Worm (Caenorhabditis elegans) whole organism, L1 larva: ENCODE data around the gene cpt-4.

ENCODE experiments used
- C16A3.4 ChIP-seq: fragments of 150-350 bp; optimal IDR thresholded peaks from 2 replicates; lab custom pipeline; 2014; ENCODE audit warnings: missing biosample characterization, missing genetic modification characterization
- ceh-63 ChIP-seq: fragments of 200-800 bp; sonication (Bioruptor generic); optimal IDR thresholded peaks from 2 replicates; lab custom pipeline; 2018; ENCODE audit warnings: mild to moderate bottlenecking, missing genetic modification characterization, missing compliant biosample characterization
- efl-1 ChIP-seq, 4 experiments: fragments of 150-350 bp; optimal IDR thresholded peaks in 3 of 4; peaks in 1 of 4; 1 replicate in 1 of 4; 2 replicates in 3 of 4; lab custom pipeline; 2014; ENCODE audit warnings: missing biosample characterization in 2 of 4, missing genetic modification characterization in 2 of 4, missing genetic modification reagents in 2 of 4
- fkh-8 ChIP-seq: sonication (generic microtip); optimal IDR thresholded peaks from 2 replicates; lab custom pipeline; 2016; ENCODE audit warnings: mild to moderate bottlenecking, missing genetic modification characterization, missing compliant biosample characterization
- hlh-17 ChIP-seq: fragments of 200-800 bp; sonication (Bioruptor generic); optimal IDR thresholded peaks from 2 replicates; lab custom pipeline; 2018; ENCODE audit warnings: missing genetic modification characterization, mild to moderate bottlenecking, missing compliant biosample characterization, moderate library complexity, borderline replicate concordance
- isw-1 ChIP-seq: fragments of 200-800 bp; sonication (Bioruptor generic); IDR thresholded peaks from 2 replicates; pipeline ENCODE4 v1.3.6; 2022; ENCODE audit warnings: missing genetic modification characterization, missing compliant biosample characterization
- lin-15B ChIP-seq: fragments of 150-350 bp; sonication (generic microtip); optimal IDR thresholded peaks from 3 replicates; lab custom pipeline; 2014; ENCODE audit warnings: missing biosample characterization, missing genetic modification characterization
- nhr-11 ChIP-seq: fragments of 150-350 bp; optimal IDR thresholded peaks from 2 replicates; lab custom pipeline; 2014; ENCODE audit warnings: missing biosample characterization, missing genetic modification characterization
- nhr-237 ChIP-seq: fragments of 150-350 bp; optimal IDR thresholded peaks from 2 replicates; lab custom pipeline; 2014; ENCODE audit warnings: missing biosample characterization, missing genetic modification characterization
- nhr-47 ChIP-seq: sonication (generic microtip); optimal IDR thresholded peaks from 2 replicates; lab custom pipeline; 2016; ENCODE audit warnings: mild to moderate bottlenecking, missing genetic modification characterization, moderate library complexity, missing compliant biosample characterization
- nhr-71 ChIP-seq: sonication (generic microtip); optimal IDR thresholded peaks from 2 replicates; lab custom pipeline; 2016; ENCODE audit warnings: mild to moderate bottlenecking, missing genetic modification characterization, moderate library complexity, missing compliant biosample characterization
- nhr-76 ChIP-seq: sonication (generic microtip); optimal IDR thresholded peaks from 2 replicates; lab custom pipeline; 2017; ENCODE audit warnings: missing biosample characterization, missing genetic modification characterization
- pag-3 ChIP-seq: sonication (generic microtip); optimal IDR thresholded peaks from 2 replicates; lab custom pipeline; 2017; ENCODE audit warnings: missing genetic modification characterization, mild to moderate bottlenecking, missing compliant biosample characterization, antibody characterized with exemption, borderline replicate concordance; ENCODE audit not compliant: insufficient read depth
- pqm-1 ChIP-seq: sonication (generic microtip); optimal IDR thresholded peaks from 3 replicates; lab custom pipeline; 2017; ENCODE audit warnings: missing biosample characterization, missing genetic modification characterization
- sox-4 ChIP-seq: sonication (generic microtip); optimal IDR thresholded peaks from 2 replicates; lab custom pipeline; 2016; ENCODE audit warnings: missing genetic modification characterization, missing compliant biosample characterization
- swsn-7 ChIP-seq: sonication (generic microtip); optimal IDR thresholded peaks from 2 replicates; lab custom pipeline; 2016; ENCODE audit warnings: missing genetic modification characterization, missing compliant biosample characterization
- tbx-2 ChIP-seq: sonication (generic microtip); optimal IDR thresholded peaks from 2 replicates; lab custom pipeline; 2016; ENCODE audit warnings: missing genetic modification characterization, missing compliant biosample characterization
- unc-130 ChIP-seq: fragments of 150-350 bp; optimal IDR thresholded peaks from 2 replicates; lab custom pipeline; 2017; ENCODE audit warnings: missing biosample characterization, missing genetic modification characterization, inconsistent platforms
- unc-62 ChIP-seq: fragments of 150-350 bp; optimal IDR thresholded peaks from 2 replicates; lab custom pipeline; 2014; ENCODE audit warnings: missing biosample characterization, missing genetic modification reagents, missing genetic modification characterization
- unc-98 ChIP-seq: fragments of 200-800 bp; sonication (Bioruptor generic); IDR thresholded peaks from 2 replicates; pipeline ENCODE4 v1.3.6; 2022; ENCODE audit warnings: missing genetic modification characterization, missing compliant biosample characterization
- zip-4 ChIP-seq: fragments of 200-800 bp; sonication (Bioruptor generic); optimal IDR thresholded peaks from 2 replicates; lab custom pipeline; 2018; ENCODE audit warnings: mild to moderate bottlenecking, missing genetic modification characterization, moderate library complexity, missing compliant biosample characterization

cpt-4 gene

ce11 chrV:4977539-4977938, 50.0 kb downstream of the cpt-4 start:
- no peak for TF ChIP-seq unc-130 (tag; lab: Kevin White, UChicago)
- peak; percentile 67 for TF ChIP-seq fkh-8
- TF ChIP-seq nhr-11 (tag; lab: Kevin White, UChicago) = peak; percentile 7
- peak; percentile 67 for TF ChIP-seq sox-4

ce11 chrV:4975140-4975539, 52.4 kb downstream of the cpt-4 start, which contains the start of gene F26G5.1:
Gene F26G5.1 (plus strand): TSS chrV:4975478.
- TF ChIP-seq nhr-47 (tag; lab: Kevin White, UChicago) (no peak), fkh-8 (no peak), zip-4 (GFP tag; lab: Kevin White, UChicago) (no peak), swsn-7 (tag; lab: Kevin White, UChicago) (no peak), hlh-17 (GFP tag; lab: Kevin White, UChicago) (no peak), nhr-76 (tag; lab: Kevin White, UChicago) (no peak), pqm-1 (tag; lab: Kevin White, UChicago) (no peak), unc-98 (GFP tag; lab: Robert Waterston, UW) (no peak), efl-1 (optimal IDR thresholded peaks at IDR 0.05; lab: Kevin White, UChicago) (no peak), efl-1 (GFP tag; optimal IDR thresholded peaks at IDR 0.05 in 1 of 2; lab: Kevin White, UChicago) (no peak), pag-3 (tag; lab: Kevin White, UChicago) (no peak), nhr-237 (tag; lab: Kevin White, UChicago) (no peak), lin-15B (tag; lab: Kevin White, UChicago) (no peak), tbx-2 (tag; lab: Kevin White, UChicago) (no peak), isw-1 (GFP tag; lab: Robert Waterston, UW) (no peak)

ce11 chrV:4974677-4975076, 52.8 kb downstream of the cpt-4 start, which contains the start of gene srsx-10:
Gene srsx-10 (minus strand): TSS chrV:4974777.
- no peak for TF ChIP-seq ceh-63 (GFP tag; lab: Kevin White, UChicago)
- TF ChIP-seq C16A3.4 (tag; lab: Kevin White, UChicago) = no peak
- TF ChIP-seq unc-62 (GFP tag; lab: Kevin White, UChicago) = no peak
- TF ChIP-seq sox-4 = peak; percentile 29
- TF ChIP-seq tbx-2 (tag; lab: Kevin White, UChicago) = no peak
- peak; percentile 22 for TF ChIP-seq nhr-71
